Worm (Caenorhabditis elegans): ENCODE results near the gene T15B7.14.
A peak's percentile ranks its signal among the peaks of the same experiment; 100 is the strongest.

T15B7.14 gene

ce11 chrV:6819812-6820211 is 15.3 kb downstream of the T15B7.14 start, which contains the start of gene dmsr-13:
TSS of gene dmsr-13 (minus strand) at chrV:6819912.
- TF ChIP-seq egl-27 (tag; optimal IDR thresholded peaks at IDR 0.05): no peak
- no peak for TF ChIP-seq nhr-237 (tag; optimal IDR thresholded peaks at IDR 0.05)
- no peak for TF ChIP-seq nhr-43 (tag; optimal IDR thresholded peaks at IDR 0.05; ENCODE audit: poor library complexity, severe bottlenecking)
- no peak for TF ChIP-seq jun-1 (tag; optimal IDR thresholded peaks at IDR 0.05)
- TF ChIP-seq nhr-28 (tag; optimal IDR thresholded peaks at IDR 0.05): no peak
- TF ChIP-seq mdl-1 (tag; optimal IDR thresholded peaks at IDR 0.05): no peak

DNA sequence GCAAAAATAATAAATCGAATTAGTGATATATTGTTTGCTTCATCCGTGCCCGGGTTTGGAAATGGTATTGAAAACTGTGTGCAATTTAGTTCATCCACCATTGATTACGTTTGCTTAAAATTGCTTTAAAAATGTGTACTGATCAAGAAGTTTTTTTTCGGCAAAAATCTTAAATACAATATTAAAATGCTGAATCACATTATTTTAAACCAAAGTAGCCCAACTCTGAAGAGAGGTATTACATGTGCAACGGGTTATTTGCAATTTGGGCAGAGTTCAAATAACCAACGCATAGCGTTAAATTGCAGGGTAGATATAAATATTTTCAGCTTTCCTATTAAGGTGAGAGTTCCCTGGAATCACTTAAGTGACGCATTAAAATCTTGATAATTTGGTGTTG is 18.0 kb downstream of the T15B7.14 start, which contains the start of gene dmsr-14:
TSS of gene dmsr-14 (minus strand) at position 101 of the 400 bp plus-strand sequence.
- TF ChIP-seq tbx-2 (tag; optimal IDR thresholded peaks at IDR 0.05) (no peak), unc-62 (GFP tag; optimal IDR thresholded peaks at IDR 0.05) (no peak), ceh-16 (tag; optimal IDR thresholded peaks at IDR 0.05) (no peak), lin-15B (tag; optimal IDR thresholded peaks at IDR 0.05) (no peak), ZK546.5 (tag; optimal IDR thresholded peaks at IDR 0.05) (no peak), fos-1 (tag; optimal IDR thresholded peaks at IDR 0.05) (no peak), R02D3.7 (tag; optimal IDR thresholded peaks at IDR 0.05) (no peak), mdl-1 (tag; optimal IDR thresholded peaks at IDR 0.05) (no peak), egl-5 (tag; optimal IDR thresholded peaks at IDR 0.05) (no peak)

DNA sequence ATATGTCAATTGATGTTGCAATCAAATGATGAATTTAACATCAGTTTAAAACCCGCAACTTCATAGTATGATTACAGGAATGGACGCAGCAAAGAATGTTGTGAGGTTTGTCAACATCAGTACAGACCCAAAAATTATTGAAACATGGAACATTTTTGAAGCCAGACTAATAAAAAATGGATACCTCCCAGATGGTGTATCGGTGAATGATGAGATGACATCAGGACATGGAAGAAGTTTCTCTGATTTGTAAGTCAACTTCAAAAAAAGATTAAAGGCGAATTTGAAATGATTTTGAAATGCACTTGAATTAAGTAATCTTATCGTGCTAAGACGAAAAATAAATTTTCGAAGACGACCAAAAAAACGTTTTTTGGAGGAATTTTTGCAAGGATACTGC is 21.3 kb downstream of the T15B7.14 start:
- no peak for TF ChIP-seq skn-1 (tag; optimal IDR thresholded peaks at IDR 0.05)
- TF ChIP-seq ceh-16 (tag; optimal IDR thresholded peaks at IDR 0.05): no peak
- TF ChIP-seq snpc-4 (tag; optimal IDR thresholded peaks at IDR 0.05): no peak
- no peak for TF ChIP-seq daf-12 (tag; optimal IDR thresholded peaks at IDR 0.05)
- no peak for TF ChIP-seq eor-1 (tag; optimal IDR thresholded peaks at IDR 0.05)
- no peak for TF ChIP-seq pqm-1 (tag; optimal IDR thresholded peaks at IDR 0.05)
- no peak for TF ChIP-seq nhr-67 (tag; optimal IDR thresholded peaks at IDR 0.05)
- TF ChIP-seq egl-5 (tag; optimal IDR thresholded peaks at IDR 0.05): no peak
- no peak for TF ChIP-seq nhr-77 (tag; optimal IDR thresholded peaks at IDR 0.05)
- no peak for TF ChIP-seq ama-1 (optimal IDR thresholded peaks at IDR 0.05)
- TF ChIP-seq aly-2 (tag; optimal IDR thresholded peaks at IDR 0.05): no peak
- TF ChIP-seq fkh-2 (tag; optimal IDR thresholded peaks at IDR 0.05): no peak
- no peak for TF ChIP-seq pha-4 (tag; optimal IDR thresholded peaks at IDR 0.05)
- no peak for TF ChIP-seq nhr-25 (tag; optimal IDR thresholded peaks at IDR 0.05)
- TF ChIP-seq nhr-11 (tag; optimal IDR thresholded peaks at IDR 0.05): no peak
- no peak for TF ChIP-seq ztf-4 (tag; optimal IDR thresholded peaks at IDR 0.05)
- no peak for TF ChIP-seq sea-2 (GFP tag; optimal IDR thresholded peaks at IDR 0.05)

- no peak for TF ChIP-seq nhr-237 (tag; optimal IDR thresholded peaks at IDR 0.05)
- peak; percentile 77 for TF ChIP-seq pqm-1 (tag; optimal IDR thresholded peaks at IDR 0.05)
- TF ChIP-seq elt-2 (tag; optimal IDR thresholded peaks at IDR 0.05): peak; percentile 77
Observed at ce11 chrV:6811863-6812262, 23.3 kb downstream of the T15B7.14 start.

ce11 chrV:6810091-6810490 is 25.1 kb downstream of the T15B7.14 start:
- TF ChIP-seq daf-12 (tag; optimal IDR thresholded peaks at IDR 0.05) (no peak), ceh-16 (tag; optimal IDR thresholded peaks at IDR 0.05) (no peak), nhr-23 (tag; optimal IDR thresholded peaks at IDR 0.05) (no peak), nhr-77 (tag; optimal IDR thresholded peaks at IDR 0.05) (no peak), fos-1 (tag; optimal IDR thresholded peaks at IDR 0.05) (no peak), snpc-4 (tag; optimal IDR thresholded peaks at IDR 0.05) (no peak), aly-2 (tag; optimal IDR thresholded peaks at IDR 0.05) (no peak), nhr-43 (tag; optimal IDR thresholded peaks at IDR 0.05; ENCODE audit: poor library complexity, severe bottlenecking) (no peak), lsy-12 (tag; optimal IDR thresholded peaks at IDR 0.05) (no peak), pqm-1 (tag; optimal IDR thresholded peaks at IDR 0.05) (peak; percentile 21), jun-1 (tag; optimal IDR thresholded peaks at IDR 0.05) (no peak), fkh-10 (GFP tag; optimal IDR thresholded peaks at IDR 0.05) (no peak), eor-1 (tag; optimal IDR thresholded peaks at IDR 0.05) (no peak), mml-1 (tag; optimal IDR thresholded peaks at IDR 0.05) (no peak), tbx-2 (tag; optimal IDR thresholded peaks at IDR 0.05) (no peak), fkh-2 (tag; optimal IDR thresholded peaks at IDR 0.05) (no peak), skn-1 (tag; optimal IDR thresholded peaks at IDR 0.05) (no peak), pha-4 (tag; optimal IDR thresholded peaks at IDR 0.05) (peak; percentile 11), nhr-76 (tag; optimal IDR thresholded peaks at IDR 0.05) (no peak), R02D3.7 (tag; optimal IDR thresholded peaks at IDR 0.05) (no peak), nfya-1 (tag; optimal IDR thresholded peaks at IDR 0.05; ENCODE audit: insufficient read depth) (no peak), ceh-9 (tag; optimal IDR thresholded peaks at IDR 0.05) (no peak), nhr-25 (tag; optimal IDR thresholded peaks at IDR 0.05) (no peak), nhr-12 (tag; optimal IDR thresholded peaks at IDR 0.05) (no peak), nhr-237 (tag; optimal IDR thresholded peaks at IDR 0.05) (no peak), elt-2 (tag; optimal IDR thresholded peaks at IDR 0.05) (peak; percentile 54)

Measured in whole organism, L3 larva.